Worm (Caenorhabditis elegans): Measurements from ENCODE around the gene ari-2.

Gene ari-2

ce11 chrIV:5607343-5607742 lies 56.4 kb downstream of the ari-2 start (continued):
- TF ChIP-seq unc-130 (GFP tag; optimal IDR thresholded peaks at IDR 0.05) = no peak
- TF ChIP-seq hlh-30 (tag; optimal IDR thresholded peaks at IDR 0.05; ENCODE audit: insufficient read depth) = peak; percentile 99
- no peak for TF ChIP-seq ztf-11 (tag; optimal IDR thresholded peaks at IDR 0.05)
- peak in 1 of 2 experiments; percentile 94 for TF ChIP-seq daf-16 (GFP tag; optimal IDR thresholded peaks at IDR 0.05)
- peak; percentile 66 for TF ChIP-seq daf-16 (tag; optimal IDR thresholded peaks at IDR 0.05)
- TF ChIP-seq sdz-12 (GFP tag; optimal IDR thresholded peaks at IDR 0.05) = no peak
- peak; percentile 98 for TF ChIP-seq nhr-28 (tag; optimal IDR thresholded peaks at IDR 0.05)
- peak; percentile 56 for TF ChIP-seq spr-1 (tag; optimal IDR thresholded peaks at IDR 0.05)
- TF ChIP-seq daf-19 (GFP tag; conservative IDR thresholded peaks at IDR 0.05) = no peak
- TF ChIP-seq lin-15B (tag; optimal IDR thresholded peaks at IDR 0.05) = no peak
- no peak for TF ChIP-seq nhr-42 (GFP tag; IDR thresholded peaks at IDR 0.05)
- TF ChIP-seq egl-27 (tag; optimal IDR thresholded peaks at IDR 0.05) = no peak
- TF ChIP-seq ctbp-1 (GFP tag; IDR thresholded peaks at IDR 0.05) = peak; percentile 84
- no peak for TF ChIP-seq zip-2 (tag; optimal IDR thresholded peaks at IDR 0.05)
- TF ChIP-seq D1046.2 (GFP tag; IDR thresholded peaks at IDR 0.05) = no peak
- TF ChIP-seq hif-1 (tag; optimal IDR thresholded peaks at IDR 0.05) = peak; percentile 39 to 88
- peak; percentile 83 to 89 for TF ChIP-seq lsy-2 (tag; optimal IDR thresholded peaks at IDR 0.05)
- TF ChIP-seq saeg-2 (GFP tag; IDR thresholded peaks at IDR 0.05) = peak; percentile 54
- 0 out of 2 replicates have a peak, but pooled peaks have one; percentile 41 for TF ChIP-seq mdt-29 (GFP tag; IDR thresholded peaks at IDR 0.05)
- no peak for TF ChIP-seq ceh-28 (tag; optimal IDR thresholded peaks at IDR 0.05)
- TF ChIP-seq hmg-1.1 (GFP tag; IDR thresholded peaks at IDR 0.05) = peak; percentile 87
- 0 out of 2 replicates have a peak, but pooled peaks have one; percentile 23 for TF ChIP-seq arid-1 (GFP tag; conservative IDR thresholded peaks at IDR 0.05)
- no peak for TF ChIP-seq madf-9 (GFP tag; conservative IDR thresholded peaks at IDR 0.05)
- TF ChIP-seq nhr-102 (tag; optimal IDR thresholded peaks at IDR 0.05) = peak; percentile 48
- TF ChIP-seq cey-2 (tag; optimal IDR thresholded peaks at IDR 0.05; ENCODE audit: borderline replicate concordance, insufficient read depth) = no peak
- peak; percentile 6 for TF ChIP-seq zag-1 (tag; optimal IDR thresholded peaks at IDR 0.05)
- 0 out of 2 replicates have a peak, but pooled peaks have one; percentile 28 for TF ChIP-seq lim-7 (GFP tag; IDR thresholded peaks at IDR 0.05)
- peak; percentile 96 for TF ChIP-seq nhr-11 (tag; optimal IDR thresholded peaks at IDR 0.05)
- peak; percentile 40 for TF ChIP-seq T20F7.1 (GFP tag; optimal IDR thresholded peaks at IDR 0.05)
- peak; percentile 62 for TF ChIP-seq fkh-10 (GFP tag; optimal IDR thresholded peaks at IDR 0.05)
- TF ChIP-seq zip-11 (GFP tag; IDR thresholded peaks at IDR 0.05) = no peak
- peak; percentile 98 for TF ChIP-seq hlh-11 (tag; optimal IDR thresholded peaks at IDR 0.05)
- no peak for TF ChIP-seq madf-5 (GFP tag; IDR thresholded peaks at IDR 0.05)
- TF ChIP-seq F37D6.2 (tag; optimal IDR thresholded peaks at IDR 0.05) = peak; percentile 76
- peak in 1 of 2 experiments; percentile 99 for TF ChIP-seq unc-62 (GFP tag; optimal IDR thresholded peaks at IDR 0.05 in 1 of 2)
- peak; percentile 57 for TF ChIP-seq unc-62 (tag; optimal IDR thresholded peaks at IDR 0.05)
- TF ChIP-seq F10B5.3 (tag; optimal IDR thresholded peaks at IDR 0.05) = peak; percentile 20
- TF ChIP-seq ZK546.5 (tag; optimal IDR thresholded peaks at IDR 0.05) = no peak
- TF ChIP-seq dmd-9 (GFP tag; IDR thresholded peaks at IDR 0.05) = no peak
- no peak for TF ChIP-seq nhr-111 (GFP tag; optimal IDR thresholded peaks at IDR 0.05)
- no peak for TF ChIP-seq snpc-4 (tag; optimal IDR thresholded peaks at IDR 0.05)
- TF ChIP-seq duxl-1 (tag; optimal IDR thresholded peaks at IDR 0.05; ENCODE audit: poor library complexity) = no peak
- peak; percentile 29 for TF ChIP-seq Y5F2A.4 (GFP tag; optimal IDR thresholded peaks at IDR 0.05)
- TF ChIP-seq daf-8 (GFP tag; IDR thresholded peaks at IDR 0.05) = no peak
- TF ChIP-seq mxl-3 (GFP tag; optimal IDR thresholded peaks at IDR 0.05) = peak; percentile 83
- TF ChIP-seq attf-4 (tag; optimal IDR thresholded peaks at IDR 0.05) = no peak
- no peak for TF ChIP-seq unc-39 (tag; optimal IDR thresholded peaks at IDR 0.05)
- TF ChIP-seq gei-8 (GFP tag; optimal IDR thresholded peaks at IDR 0.05) = peak; percentile 68
- TF ChIP-seq jun-1 (tag; optimal IDR thresholded peaks at IDR 0.05) = peak; percentile 13
- TF ChIP-seq ama-1 (optimal IDR thresholded peaks at IDR 0.05) = peak; percentile 61
- TF ChIP-seq tra-1 (GFP tag; IDR thresholded peaks at IDR 0.05) = peak; percentile 86
- no peak for TF ChIP-seq nhr-41 (GFP tag; IDR thresholded peaks at IDR 0.05)

All from whole organism, L4 larva.